Worm (Caenorhabditis elegans) whole organism, L3 larva: Measurements from ENCODE around the gene clec-58.

Experiments used
- ZK546.5 ChIP-seq: sonication (generic microtip); optimal IDR thresholded peaks from 2 replicates; lab custom pipeline; 2017; ENCODE audit warnings: missing biosample characterization, missing genetic modification characterization
- daf-12 ChIP-seq: fragments of 150-350 bp; optimal IDR thresholded peaks from 2 replicates; lab custom pipeline; 2014; ENCODE audit warnings: missing biosample characterization, missing genetic modification reagents, missing genetic modification characterization
- elt-1 ChIP-seq: fragments of 150-350 bp; optimal IDR thresholded peaks from 2 replicates; lab custom pipeline; 2014; ENCODE audit warnings: missing biosample characterization, missing genetic modification characterization
- fos-1 ChIP-seq: fragments of 150-350 bp; optimal IDR thresholded peaks from 2 replicates; lab custom pipeline; 2014; ENCODE audit warnings: missing biosample characterization, missing genetic modification characterization
- jun-1 ChIP-seq: fragments of 150-350 bp; optimal IDR thresholded peaks from 2 replicates; lab custom pipeline; 2014; ENCODE audit warnings: missing biosample characterization, missing genetic modification reagents, missing genetic modification characterization
- nhr-23 ChIP-seq: fragments of 150-350 bp; optimal IDR thresholded peaks from 2 replicates; lab custom pipeline; 2014; ENCODE audit warnings: missing biosample characterization, missing genetic modification reagents, missing genetic modification characterization
- pha-4 ChIP-seq: fragments of 150-350 bp; optimal IDR thresholded peaks from 2 replicates; lab custom pipeline; 2014; ENCODE audit warnings: missing biosample characterization, missing genetic modification reagents, missing genetic modification characterization
- sea-2 ChIP-seq: fragments of 150-350 bp; sonication (generic microtip); optimal IDR thresholded peaks from 4 replicates; lab custom pipeline; 2014; ENCODE audit warnings: missing biosample characterization, missing genetic modification reagents, missing genetic modification characterization
- snpc-4 ChIP-seq: fragments of 150-350 bp; optimal IDR thresholded peaks from 2 replicates; lab custom pipeline; 2014; ENCODE audit warnings: missing biosample characterization, missing genetic modification characterization
- unc-62 ChIP-seq: fragments of 150-350 bp; sonication (generic microtip); optimal IDR thresholded peaks from 4 replicates; lab custom pipeline; 2014; ENCODE audit warnings: missing biosample characterization, missing genetic modification reagents, missing genetic modification characterization
- ztf-11 ChIP-seq: fragments of 150-350 bp; optimal IDR thresholded peaks from 2 replicates; lab custom pipeline; 2014; ENCODE audit warnings: missing biosample characterization, missing genetic modification characterization

DNA sequence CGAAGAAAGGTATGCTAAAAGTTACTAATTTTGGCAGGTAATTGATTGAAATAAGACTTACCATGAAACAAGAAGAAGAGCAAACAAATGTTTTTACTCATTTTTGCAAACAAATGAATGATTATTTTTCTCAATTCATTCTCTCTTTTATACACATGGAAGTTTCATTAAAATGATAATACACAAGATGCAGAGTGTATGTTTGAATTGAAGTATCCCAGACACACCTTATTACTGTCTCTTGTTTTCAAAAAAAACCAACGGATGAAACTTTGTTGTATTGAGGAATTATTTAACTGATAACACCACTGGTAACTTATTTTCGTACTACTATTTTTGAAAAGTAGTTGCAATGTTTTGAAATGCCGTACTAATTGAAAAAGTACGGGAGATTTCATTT lies 3.4 kb upstream of the clec-58 start, which contains the start of gene clec-59:
- TF ChIP-seq ZK546.5 (tag; lab: Kevin White, UChicago) (no peak), jun-1 (tag; lab: Kevin White, UChicago) (no peak), pha-4 (tag; lab: Kevin White, UChicago) (no peak), fos-1 (tag; lab: Kevin White, UChicago) (no peak), sea-2 (GFP tag; lab: Kevin White, UChicago) (no peak), elt-1 (no peak), nhr-23 (tag; lab: Kevin White, UChicago) (no peak), unc-62 (no peak), snpc-4 (tag; lab: Kevin White, UChicago) (no peak), ztf-11 (tag; lab: Kevin White, UChicago) (no peak), daf-12 (tag; lab: Kevin White, UChicago) (no peak)
